Worm (Caenorhabditis elegans) whole organism, L1 larva: ENCODE data around the gene C36E8.6.

ENCODE experiments used
- Y116A8C.19 ChIP-seq: sonication (generic microtip); optimal IDR thresholded peaks from 2 replicates; lab custom pipeline; 2016; ENCODE audit warnings: missing compliant biosample characterization, missing genetic modification characterization, borderline replicate concordance
- aly-2 ChIP-seq: fragments of 150-350 bp; optimal IDR thresholded peaks from 2 replicates; lab custom pipeline; 2014; ENCODE audit warnings: missing biosample characterization, missing genetic modification characterization
- ceh-82 ChIP-seq, 3 experiments: fragments of 150-350 bp in 1 of 3; sonication (generic microtip) in 2 of 3; optimal IDR thresholded peaks; 2 replicates each; lab custom pipeline; 2014 to 2017; ENCODE audit warnings: missing biosample characterization in 3 of 3, missing genetic modification characterization in 3 of 3
- dpl-1 ChIP-seq, 3 experiments: fragments of 150-350 bp in 2 of 3; sonication (generic microtip) in 1 of 3; optimal IDR thresholded peaks; 2 replicates each; lab custom pipeline; 2014 to 2017; ENCODE audit warnings: missing biosample characterization in 3 of 3, missing genetic modification characterization in 3 of 3, missing genetic modification reagents in 3 of 3
- lin-13 ChIP-seq: fragments of 150-350 bp; optimal IDR thresholded peaks from 2 replicates; lab custom pipeline; 2014; ENCODE audit warnings: missing biosample characterization, missing genetic modification reagents, missing genetic modification characterization
- nhr-77 ChIP-seq: fragments of 150-350 bp; optimal IDR thresholded peaks from 2 replicates; lab custom pipeline; 2014; ENCODE audit warnings: missing biosample characterization, missing genetic modification characterization
- unc-30 ChIP-seq: sonication (generic microtip); optimal IDR thresholded peaks from 2 replicates; lab custom pipeline; 2017; ENCODE audit warnings: missing biosample characterization, missing genetic modification characterization
- unc-62 ChIP-seq: fragments of 150-350 bp; optimal IDR thresholded peaks from 2 replicates; lab custom pipeline; 2014; ENCODE audit warnings: missing biosample characterization, missing genetic modification reagents, missing genetic modification characterization
- ztf-11 ChIP-seq, 2 experiments: sonication (generic microtip); optimal IDR thresholded peaks; 2 replicates each; lab custom pipeline; 2016 to 2017; ENCODE audit warnings: missing genetic modification characterization in 2 of 2, missing biosample characterization in 1 of 2, missing compliant biosample characterization in 1 of 2
- ztf-4 ChIP-seq: fragments of 150-350 bp; optimal IDR thresholded peaks from 2 replicates; lab custom pipeline; 2014; ENCODE audit warnings: missing biosample characterization, missing genetic modification characterization

DNA sequence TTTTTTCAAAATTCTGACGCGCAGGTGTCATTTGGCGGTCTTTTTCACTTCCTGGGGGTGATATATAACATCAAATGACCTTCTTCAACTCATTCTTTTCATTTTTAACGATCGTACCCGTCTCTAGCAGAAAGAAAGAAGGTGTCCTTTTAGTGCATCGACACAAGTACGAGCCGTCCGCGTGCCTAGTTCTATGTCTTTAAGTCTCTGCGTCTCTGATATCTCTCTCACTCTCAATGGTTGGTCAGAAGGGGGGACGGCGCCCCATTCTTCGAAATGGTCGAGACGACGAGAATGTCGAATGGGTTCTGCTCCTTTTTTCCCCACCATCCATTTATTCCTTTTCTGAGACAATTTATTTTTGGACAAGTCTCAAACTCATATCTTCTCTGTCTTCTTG lies 32.2 kb upstream of the C36E8.6 start:
- TF ChIP-seq unc-30 (tag; lab: Kevin White, UChicago) = no peak
- TF ChIP-seq lin-13 (GFP tag; lab: Kevin White, UChicago) = no peak
- no peak for TF ChIP-seq aly-2 (tag; lab: Kevin White, UChicago)
- no peak for TF ChIP-seq unc-62
- TF ChIP-seq ceh-82 (tag; optimal IDR thresholded peaks at IDR 0.05; lab: Kevin White, UChicago) = peak in 1 of 3 experiments; percentile 15
- no peak for TF ChIP-seq Y116A8C.19 (tag; lab: Kevin White, UChicago)
- peak in 1 of 3 experiments; percentile 15 for TF ChIP-seq dpl-1 (GFP tag; optimal IDR thresholded peaks at IDR 0.05; lab: Kevin White, UChicago)
- TF ChIP-seq ztf-4 = peak; percentile 66
- TF ChIP-seq nhr-77 = no peak
- TF ChIP-seq ztf-11 (tag; optimal IDR thresholded peaks at IDR 0.05; lab: Kevin White, UChicago) = no peak
